Fruit fly (Drosophila melanogaster): ENCODE results near the gene beta-Spec.

Gene beta-Spec

dm6 chrX:17682745-17683505 lies 25.8 kb downstream of the beta-Spec start (continued):
- TF ChIP-seq NC2β (GFP tag; optimal IDR thresholded peaks at IDR 0.05): no peak
- TF ChIP-seq fd64A (GFP tag; optimal IDR thresholded peaks at IDR 0.05): no peak
- TF ChIP-seq bbx (GFP tag; IDR thresholded peaks at IDR 0.05; ENCODE audit: partially characterized antibody): no peak
- no peak for TF ChIP-seq maf-S (GFP tag; optimal IDR thresholded peaks at IDR 0.05)
- TF ChIP-seq lab (GFP tag; optimal IDR thresholded peaks at IDR 0.05): peak; percentile 68
- TF ChIP-seq NK7.1 (GFP tag; optimal IDR thresholded peaks at IDR 0.05): no peak
- peak; percentile 16 for TF ChIP-seq run (tag; optimal IDR thresholded peaks at IDR 0.05)
- TF ChIP-seq CG11247 (GFP tag; IDR thresholded peaks at IDR 0.05): peak; percentile 66
- no peak for TF ChIP-seq br (optimal IDR thresholded peaks at IDR 0.05)
- peak; percentile 69 for TF ChIP-seq CG4424 (GFP tag; optimal IDR thresholded peaks at IDR 0.05)
- no peak for TF ChIP-seq Bgb (GFP tag; IDR thresholded peaks at IDR 0.05; ENCODE audit: partially characterized antibody)
- no peak for TF ChIP-seq kni (GFP tag; optimal IDR thresholded peaks at IDR 0.05)
- peak; percentile 75 for TF ChIP-seq Gug (GFP tag; IDR thresholded peaks at IDR 0.05)
- no peak for TF ChIP-seq wdn (GFP tag; IDR thresholded peaks at IDR 0.05)
- TF ChIP-seq zen2 (GFP tag; IDR thresholded peaks at IDR 0.05; ENCODE audit: partially characterized antibody): no peak
- TF ChIP-seq CG6791 (GFP tag; IDR thresholded peaks at IDR 0.05; ENCODE audit: partially characterized antibody): 0 out of 3 replicates have a peak, but pooled peaks have one; percentile 8
- TF ChIP-seq fd3F (GFP tag; optimal IDR thresholded peaks at IDR 0.05): no peak
- no peak for TF ChIP-seq Tbp (GFP tag; optimal IDR thresholded peaks at IDR 0.05)
- TF ChIP-seq CG4282 (GFP tag; optimal IDR thresholded peaks at IDR 0.05): no peak
- TF ChIP-seq ase (GFP tag; IDR thresholded peaks at IDR 0.05): peak; percentile 84
- no peak for TF ChIP-seq pfk (GFP tag; optimal IDR thresholded peaks at IDR 0.05)
- TF ChIP-seq Usf (GFP tag; optimal IDR thresholded peaks at IDR 0.05): no peak
- peak in 1 of 2 experiments; percentile 60 for TF ChIP-seq dpn (GFP tag; optimal IDR thresholded peaks at IDR 0.05)
- TF ChIP-seq Dref (GFP tag; IDR thresholded peaks at IDR 0.05): no peak
- no peak for TF ChIP-seq Elba2 (GFP tag; optimal IDR thresholded peaks at IDR 0.05)
- TF ChIP-seq Ada2b (GFP tag; IDR thresholded peaks at IDR 0.05): peak; percentile 69
- no peak for TF ChIP-seq hb (GFP tag; IDR thresholded peaks at IDR 0.05; ENCODE audit: partially characterized antibody)
- TF ChIP-seq Vsx1 (GFP tag; optimal IDR thresholded peaks at IDR 0.05): peak; percentile 44
- no peak for TF ChIP-seq crc (GFP tag; optimal IDR thresholded peaks at IDR 0.05)
- TF ChIP-seq croc (GFP tag; conservative IDR thresholded peaks at IDR 0.05): peak; percentile 71; the same call in 2 of the 3 replicates
- TF ChIP-seq bsh (GFP tag; optimal IDR thresholded peaks at IDR 0.05): peak; percentile 75 to 88
- TF ChIP-seq kay (GFP tag; optimal IDR thresholded peaks at IDR 0.05): peak; percentile 10
- peak; percentile 51 for TF ChIP-seq CG7556 (GFP tag; optimal IDR thresholded peaks at IDR 0.05)
- TF ChIP-seq CG10431 (GFP tag; optimal IDR thresholded peaks at IDR 0.05): peak; percentile 26
- peak; percentile 41 for TF ChIP-seq PHDP (tag; optimal IDR thresholded peaks at IDR 0.05)
- TF ChIP-seq Atf6 (GFP tag; IDR thresholded peaks at IDR 0.05): peak; percentile 60; the same call in 1 of the 2 replicates
- peak; percentile 14 for TF ChIP-seq Six4 (GFP tag; optimal IDR thresholded peaks at IDR 0.05)
- TF ChIP-seq ato (GFP tag; IDR thresholded peaks at IDR 0.05; ENCODE audit: partially characterized antibody): no peak
- no peak for TF ChIP-seq CG12769 (tag; optimal IDR thresholded peaks at IDR 0.05)
- peak; percentile 79 for TF ChIP-seq sens-2 (GFP tag; IDR thresholded peaks at IDR 0.05)
- peak; percentile 46 for TF ChIP-seq cato (GFP tag; optimal IDR thresholded peaks at IDR 0.05; ENCODE audit: borderline replicate concordance)
- TF ChIP-seq CG6654 (GFP tag; optimal IDR thresholded peaks at IDR 0.05): no peak
- TF ChIP-seq grn (GFP tag; optimal IDR thresholded peaks at IDR 0.05): peak; percentile 4
- TF ChIP-seq CG10462 (GFP tag; optimal IDR thresholded peaks at IDR 0.05): peak; percentile 5
- peak; percentile 92 for TF ChIP-seq vvl (GFP tag; IDR thresholded peaks at IDR 0.05)
- no peak for TF ChIP-seq caup (GFP tag; optimal IDR thresholded peaks at IDR 0.05; ENCODE audit: severe bottlenecking)
- peak; percentile 29 for TF ChIP-seq CG3407 (GFP tag; optimal IDR thresholded peaks at IDR 0.05)
- TF ChIP-seq dimm (GFP tag; IDR thresholded peaks at IDR 0.05): peak; percentile 59; the same call in 1 of the 2 replicates
- no peak for TF ChIP-seq CHES-1-like (GFP tag; optimal IDR thresholded peaks at IDR 0.05)
